Worm (Caenorhabditis elegans): Measurements from ENCODE around the gene nyn-1.

DNA sequence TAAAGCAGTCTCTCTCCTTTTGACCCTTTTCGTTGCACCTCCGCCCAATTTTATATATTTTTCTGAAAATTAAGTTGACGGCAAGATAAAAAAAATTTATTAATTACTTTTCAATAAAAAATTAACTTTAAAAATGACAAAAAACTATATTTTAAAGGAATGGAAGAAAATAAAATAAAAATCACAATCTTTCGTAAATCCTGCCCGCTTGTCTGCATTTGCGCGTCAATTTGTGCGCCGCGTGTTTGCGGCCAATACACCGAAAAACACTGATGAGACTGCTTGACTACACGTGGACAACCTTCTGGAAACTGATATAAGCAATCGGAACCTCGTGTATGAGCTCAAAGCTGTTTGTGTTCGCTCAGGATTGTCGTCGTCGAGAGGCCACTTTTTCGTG, 49.8 kb downstream of the nyn-1 start, which contains the start of gene C08F11.7:
- TF ChIP-seq B0336.3 (GFP tag; IDR thresholded peaks at IDR 0.05) (no peak), dpl-1 (GFP tag; optimal IDR thresholded peaks at IDR 0.05) (no peak), F23B12.7 (tag; optimal IDR thresholded peaks at IDR 0.05; ENCODE audit: insufficient read depth) (no peak), lin-54 (GFP tag; optimal IDR thresholded peaks at IDR 0.05) (no peak), unc-62 (GFP tag; optimal IDR thresholded peaks at IDR 0.05) (no peak), C06A6.2 (GFP tag; conservative IDR thresholded peaks at IDR 0.05) (no peak), sdz-38 (tag; optimal IDR thresholded peaks at IDR 0.05) (no peak), ama-1 (optimal IDR thresholded peaks at IDR 0.05) (no peak), ama-1 (GFP tag; optimal IDR thresholded peaks at IDR 0.05) (no peak), attf-6 (GFP tag; IDR thresholded peaks at IDR 0.05) (no peak), ccch-3 (GFP tag; optimal IDR thresholded peaks at IDR 0.05) (no peak)
